Worm (Caenorhabditis elegans) whole organism, L3 larva: ENCODE measurements around the gene F01F1.2.
A peak's percentile ranks its signal among the peaks of the same experiment; 100 is the strongest.

Experiments used
- ZK546.5 ChIP-seq: sonication (generic microtip); optimal IDR thresholded peaks from 2 replicates; lab custom pipeline; 2017; ENCODE audit warnings: missing biosample characterization, missing genetic modification characterization
- ama-1 ChIP-seq: fragments of 150-350 bp; optimal IDR thresholded peaks from 2 replicates; lab custom pipeline; 2018
- ceh-16 ChIP-seq: sonication (generic microtip); optimal IDR thresholded peaks from 2 replicates; lab custom pipeline; 2017; ENCODE audit warnings: missing biosample characterization, missing genetic modification characterization
- ceh-28 ChIP-seq: fragments of 150-350 bp; optimal IDR thresholded peaks from 2 replicates; lab custom pipeline; 2014; ENCODE audit warnings: missing biosample characterization, missing genetic modification reagents, missing genetic modification characterization
- ceh-82 ChIP-seq: fragments of 150-350 bp; optimal IDR thresholded peaks from 2 replicates; lab custom pipeline; 2014; ENCODE audit warnings: missing biosample characterization, missing genetic modification characterization
- ceh-9 ChIP-seq: sonication (generic microtip); optimal IDR thresholded peaks from 2 replicates; lab custom pipeline; 2018; ENCODE audit warnings: missing biosample characterization, missing genetic modification characterization
- egl-27 ChIP-seq: sonication (generic microtip); optimal IDR thresholded peaks from 4 replicates; lab custom pipeline; 2017; ENCODE audit warnings: missing biosample characterization, missing genetic modification reagents, missing genetic modification characterization
- elt-2 ChIP-seq: sonication (generic microtip); optimal IDR thresholded peaks from 2 replicates; lab custom pipeline; 2016; ENCODE audit warnings: missing genetic modification reagents, mild to moderate bottlenecking, missing genetic modification characterization, missing compliant biosample characterization
- elt-3 ChIP-seq, 3 experiments: fragments of 150-350 bp in 1 of 3; sonication (generic microtip) in 2 of 3; optimal IDR thresholded peaks; 2 replicates in 2 of 3; 4 replicates in 1 of 3; lab custom pipeline; 2014 to 2017; ENCODE audit warnings: missing biosample characterization in 3 of 3, missing genetic modification characterization in 3 of 3
- eor-1 ChIP-seq, 2 experiments: fragments of 150-350 bp; optimal IDR thresholded peaks; 2 replicates each; lab custom pipeline; 2014 to 2018; ENCODE audit warnings: missing biosample characterization in 2 of 2, missing genetic modification characterization in 2 of 2
- fkh-2 ChIP-seq: fragments of 150-350 bp; optimal IDR thresholded peaks from 2 replicates; lab custom pipeline; 2014; ENCODE audit warnings: missing biosample characterization, missing genetic modification reagents, missing genetic modification characterization
- hmg-11 ChIP-seq: sonication (generic microtip); optimal IDR thresholded peaks from 2 replicates; lab custom pipeline; 2016; ENCODE audit warnings: missing genetic modification characterization, missing compliant biosample characterization
- lin-39 ChIP-seq: fragments of 150-350 bp; optimal IDR thresholded peaks from 2 replicates; lab custom pipeline; 2018; ENCODE audit warnings: missing biosample characterization, missing genetic modification reagents, missing genetic modification characterization
- lsy-12 ChIP-seq: sonication (generic microtip); optimal IDR thresholded peaks from 2 replicates; lab custom pipeline; 2016; ENCODE audit warnings: mild to moderate bottlenecking, missing genetic modification characterization, missing compliant biosample characterization
- mdl-1 ChIP-seq: fragments of 150-350 bp; optimal IDR thresholded peaks from 2 replicates; lab custom pipeline; 2014; ENCODE audit warnings: missing biosample characterization, missing genetic modification characterization
- nfya-1 ChIP-seq: sonication (generic microtip); optimal IDR thresholded peaks from 2 replicates; lab custom pipeline; 2017; ENCODE audit warnings: missing genetic modification characterization, mild to moderate bottlenecking, missing compliant biosample characterization, antibody characterized with exemption, moderate library complexity; ENCODE audit not compliant: insufficient read depth
- nhr-11 ChIP-seq: fragments of 150-350 bp; optimal IDR thresholded peaks from 2 replicates; lab custom pipeline; 2014; ENCODE audit warnings: missing biosample characterization, missing genetic modification characterization
- nhr-23 ChIP-seq: fragments of 150-350 bp; optimal IDR thresholded peaks from 2 replicates; lab custom pipeline; 2014; ENCODE audit warnings: missing biosample characterization, missing genetic modification reagents, missing genetic modification characterization
- nhr-237 ChIP-seq: fragments of 150-350 bp; optimal IDR thresholded peaks from 2 replicates; lab custom pipeline; 2014; ENCODE audit warnings: missing biosample characterization, missing genetic modification characterization
- nhr-43 ChIP-seq: sonication (generic microtip); optimal IDR thresholded peaks from 2 replicates; lab custom pipeline; 2016; ENCODE audit warnings: mild to moderate bottlenecking, missing genetic modification characterization, missing compliant biosample characterization; ENCODE audit not compliant: poor library complexity, severe bottlenecking
- nhr-77 ChIP-seq: fragments of 150-350 bp; optimal IDR thresholded peaks from 2 replicates; lab custom pipeline; 2014; ENCODE audit warnings: missing biosample characterization, missing genetic modification characterization
- pha-4 ChIP-seq: fragments of 150-350 bp; optimal IDR thresholded peaks from 2 replicates; lab custom pipeline; 2014; ENCODE audit warnings: missing biosample characterization, missing genetic modification reagents, missing genetic modification characterization
- pqm-1 ChIP-seq: fragments of 150-350 bp; optimal IDR thresholded peaks from 2 replicates; lab custom pipeline; 2017; ENCODE audit warnings: missing biosample characterization, missing genetic modification characterization, inconsistent platforms
- sea-2 ChIP-seq: fragments of 150-350 bp; sonication (generic microtip); optimal IDR thresholded peaks from 4 replicates; lab custom pipeline; 2014; ENCODE audit warnings: missing biosample characterization, missing genetic modification reagents, missing genetic modification characterization
- snpc-4 ChIP-seq: fragments of 150-350 bp; optimal IDR thresholded peaks from 2 replicates; lab custom pipeline; 2014; ENCODE audit warnings: missing biosample characterization, missing genetic modification characterization
- tbx-2 ChIP-seq: sonication (generic microtip); optimal IDR thresholded peaks from 2 replicates; lab custom pipeline; 2016; ENCODE audit warnings: mild to moderate bottlenecking, missing genetic modification characterization, missing compliant biosample characterization
- unc-39 ChIP-seq: sonication (generic microtip); optimal IDR thresholded peaks from 4 replicates; lab custom pipeline; 2017; ENCODE audit warnings: missing biosample characterization, missing genetic modification characterization
- unc-62 ChIP-seq: fragments of 150-350 bp; sonication (generic microtip); optimal IDR thresholded peaks from 4 replicates; lab custom pipeline; 2014; ENCODE audit warnings: missing biosample characterization, missing genetic modification reagents, missing genetic modification characterization
- zag-1 ChIP-seq: fragments of 150-350 bp; optimal IDR thresholded peaks from 2 replicates; lab custom pipeline; 2014; ENCODE audit warnings: missing biosample characterization, missing genetic modification characterization
- ztf-11 ChIP-seq: fragments of 150-350 bp; optimal IDR thresholded peaks from 2 replicates; lab custom pipeline; 2014; ENCODE audit warnings: missing biosample characterization, missing genetic modification characterization

F01F1.2 gene

DNA sequence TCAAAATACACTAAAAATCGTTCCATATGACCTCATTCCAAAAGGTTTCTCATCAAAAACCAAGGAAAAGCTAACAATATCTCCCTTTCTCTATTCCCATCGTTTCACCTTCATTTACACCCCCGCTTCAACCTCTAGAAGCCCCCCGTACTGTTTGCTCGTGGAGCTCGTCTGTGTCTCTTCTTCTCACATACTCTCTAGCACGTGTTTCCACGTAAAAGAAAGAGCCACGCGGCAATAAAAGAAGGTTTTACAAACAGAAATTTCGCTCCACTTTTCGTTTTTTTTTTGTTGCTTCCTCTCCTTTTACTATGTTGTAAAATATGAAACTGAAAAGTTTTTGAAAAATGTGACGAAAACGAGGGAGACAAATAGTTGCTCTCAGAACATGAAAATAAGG is 14.6 kb downstream of the F01F1.2 start:
- TF ChIP-seq elt-3 (tag; optimal IDR thresholded peaks at IDR 0.05; lab: Kevin White, UChicago): no peak
- peak; percentile 59 for TF ChIP-seq pha-4 (tag; lab: Kevin White, UChicago)

DNA sequence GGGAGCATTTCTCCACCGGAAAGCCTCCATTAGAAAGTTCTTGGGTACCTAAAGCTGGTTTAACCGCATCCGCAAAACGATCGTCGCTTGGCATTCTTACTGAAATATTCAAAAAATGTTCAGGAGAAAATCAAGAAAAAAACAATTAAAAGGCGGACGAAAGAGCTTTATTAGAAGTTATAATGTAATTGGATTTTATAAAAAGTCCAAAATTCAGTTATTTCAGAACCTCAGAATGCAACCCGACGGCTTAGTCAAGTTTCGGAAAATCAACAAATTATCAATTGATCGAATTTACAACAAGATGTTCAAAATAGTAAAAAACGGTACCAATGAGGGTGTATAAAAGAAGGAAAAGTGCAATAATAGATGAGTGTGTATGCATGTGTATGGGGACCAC is 17.6 kb downstream of the F01F1.2 start, which contains the start of gene pxl-1:
Gene pxl-1, minus strand, starts transcription at position 101 of the 400 bp plus-strand sequence.
- TF ChIP-seq ztf-11 (tag; lab: Kevin White, UChicago): no peak
- no peak for TF ChIP-seq ceh-28 (tag; lab: Kevin White, UChicago)
- TF ChIP-seq mdl-1: no peak
- no peak for TF ChIP-seq egl-27
- no peak for TF ChIP-seq pha-4 (tag; lab: Kevin White, UChicago)
- no peak for TF ChIP-seq ZK546.5 (tag; lab: Kevin White, UChicago)
- TF ChIP-seq nhr-77: no peak

DNA sequence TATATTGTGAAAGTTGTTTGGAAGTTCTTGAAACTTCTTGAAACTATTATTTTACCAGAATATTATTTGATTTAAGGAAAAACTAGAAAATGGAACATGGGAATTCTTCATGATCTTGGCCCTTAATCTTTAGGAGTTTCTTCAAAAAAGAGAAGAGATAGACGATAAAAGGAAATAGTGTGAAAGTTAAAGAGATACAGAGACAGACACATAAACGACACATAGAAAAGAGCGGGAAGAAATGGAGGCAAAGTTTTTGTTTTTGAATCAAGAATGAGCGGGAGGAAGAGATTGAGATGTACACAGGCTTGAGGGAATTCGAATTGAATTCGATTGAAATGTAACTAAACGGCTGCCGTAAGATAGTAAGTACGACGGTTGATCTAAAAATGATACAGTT is 19.1 kb downstream of the F01F1.2 start:
- TF ChIP-seq nhr-11 (no peak), nfya-1 (tag; lab: Kevin White, UChicago) (peak; percentile 1)

DNA sequence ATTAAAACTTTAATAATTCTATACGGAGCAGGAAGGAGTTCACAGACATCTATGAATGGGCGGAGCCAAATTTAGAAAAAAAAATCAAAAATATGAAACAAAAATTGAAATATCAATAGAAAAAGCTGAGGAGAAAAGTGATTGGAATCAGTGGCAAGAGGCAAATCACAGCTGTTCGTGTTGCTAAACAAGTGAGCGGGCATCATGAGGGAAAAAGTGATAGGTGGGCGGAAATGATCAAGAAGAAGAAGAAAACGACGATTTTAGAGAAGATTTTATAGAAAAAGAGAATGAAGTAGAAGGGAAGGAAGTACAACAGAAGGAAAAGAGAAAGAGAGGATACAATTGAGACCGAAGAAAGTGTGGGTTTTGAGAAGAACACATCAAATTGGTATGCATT is 20.3 kb downstream of the F01F1.2 start:
- TF ChIP-seq ceh-9 (tag; lab: Kevin White, UChicago): no peak
- TF ChIP-seq elt-3 (tag; optimal IDR thresholded peaks at IDR 0.05; lab: Kevin White, UChicago): no peak
- no peak for TF ChIP-seq ceh-82
- no peak for TF ChIP-seq lsy-12 (tag; lab: Kevin White, UChicago)
- no peak for TF ChIP-seq nhr-237 (tag; lab: Kevin White, UChicago)
- no peak for TF ChIP-seq tbx-2 (tag; lab: Kevin White, UChicago)
- TF ChIP-seq nhr-11: no peak
- TF ChIP-seq lin-39 (tag; lab: Kevin White, UChicago): no peak
- no peak for TF ChIP-seq eor-1 (tag; optimal IDR thresholded peaks at IDR 0.05; lab: Kevin White, UChicago)
- TF ChIP-seq unc-62 (GFP tag; lab: Kevin White, UChicago): no peak
- TF ChIP-seq egl-27: no peak
- TF ChIP-seq pqm-1: no peak
- no peak for TF ChIP-seq nhr-43 (tag; lab: Kevin White, UChicago)

DNA sequence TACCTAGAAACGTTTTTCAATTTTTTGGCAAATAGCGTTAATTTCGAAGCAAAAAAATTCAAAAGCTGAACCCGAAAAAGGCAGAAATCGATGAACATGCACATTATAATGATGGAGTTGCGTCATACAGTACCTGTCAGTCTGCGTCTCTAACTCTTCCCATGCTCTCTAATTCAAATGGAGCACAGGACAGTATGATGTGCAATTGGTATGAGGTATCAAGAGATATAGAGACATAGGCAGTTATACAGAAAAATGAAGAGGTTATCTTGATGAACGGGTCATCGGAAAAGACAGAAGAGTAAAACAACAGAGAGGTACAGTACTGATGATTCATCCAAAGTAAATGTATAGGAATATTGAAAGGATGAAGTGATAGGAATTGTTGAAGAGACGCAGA is 22.4 kb downstream of the F01F1.2 start:
- TF ChIP-seq snpc-4 (tag; lab: Kevin White, UChicago): no peak
- TF ChIP-seq zag-1: no peak
- no peak for TF ChIP-seq ceh-16 (tag; lab: Kevin White, UChicago)
- peak; percentile 50 for TF ChIP-seq pha-4 (tag; lab: Kevin White, UChicago)
- TF ChIP-seq fkh-2: no peak
- no peak for TF ChIP-seq unc-39 (tag; lab: Kevin White, UChicago)
- TF ChIP-seq ceh-9 (tag; lab: Kevin White, UChicago): no peak
- TF ChIP-seq pqm-1: peak; percentile 23
- TF ChIP-seq tbx-2 (tag; lab: Kevin White, UChicago): no peak
- TF ChIP-seq nhr-237 (tag; lab: Kevin White, UChicago): no peak
- no peak for TF ChIP-seq sea-2 (GFP tag; lab: Kevin White, UChicago)
- no peak for TF ChIP-seq ztf-11 (tag; lab: Kevin White, UChicago)
- TF ChIP-seq hmg-11 (tag; lab: Kevin White, UChicago): peak; percentile 4
- peak; percentile 26 for TF ChIP-seq elt-2

DNA sequence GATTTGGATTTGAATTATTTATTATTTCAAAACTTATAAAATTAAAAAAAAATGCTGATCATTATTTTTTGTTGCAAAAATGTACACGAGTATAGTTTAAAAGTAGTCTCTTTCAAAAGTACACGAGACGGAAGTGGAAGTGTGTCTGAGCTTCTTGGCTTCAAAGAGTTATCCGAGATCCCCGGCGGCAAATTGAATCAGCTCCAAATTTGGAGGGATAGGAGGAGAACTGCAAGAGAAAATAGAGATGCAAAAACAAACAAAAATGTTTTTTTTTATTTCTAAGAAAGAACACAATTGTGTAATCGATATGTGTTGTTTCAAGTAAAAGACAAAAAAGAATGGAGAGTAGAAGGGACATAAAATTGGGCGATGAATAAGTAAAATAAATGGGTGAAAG is 24.2 kb downstream of the F01F1.2 start:
- TF ChIP-seq elt-2: no peak
- TF ChIP-seq eor-1 (tag; optimal IDR thresholded peaks at IDR 0.05; lab: Kevin White, UChicago): no peak
- no peak for TF ChIP-seq ama-1 (lab: Kevin White, UChicago)

DNA sequence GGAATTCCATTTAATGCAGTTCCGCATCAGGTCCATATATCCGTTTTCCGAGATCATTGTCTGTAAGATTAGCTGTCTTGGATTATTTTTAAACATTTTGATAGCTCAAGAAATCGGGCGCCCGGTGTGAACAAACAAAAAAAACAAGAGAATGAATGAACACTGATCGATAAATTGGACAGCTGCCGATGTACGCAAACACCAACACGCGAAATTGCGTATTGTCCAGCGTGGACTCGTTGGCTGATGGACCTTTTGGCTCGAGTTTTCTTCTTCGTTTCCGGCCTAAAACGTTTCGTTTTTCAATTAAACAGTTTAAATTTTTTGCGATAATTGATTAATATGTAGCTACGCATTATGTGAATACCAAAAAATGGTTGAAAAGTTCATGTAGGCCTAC is 27.7 kb downstream of the F01F1.2 start, which contains the start of gene dpff-1:
Gene dpff-1, minus strand, starts transcription at position 288 of the 400 bp plus-strand sequence.
- peak; percentile 61 for TF ChIP-seq hmg-11 (tag; lab: Kevin White, UChicago)
- no peak for TF ChIP-seq eor-1 (tag; optimal IDR thresholded peaks at IDR 0.05; lab: Kevin White, UChicago)
- no peak for TF ChIP-seq elt-3 (tag; optimal IDR thresholded peaks at IDR 0.05; lab: Kevin White, UChicago)
- TF ChIP-seq pha-4 (tag; lab: Kevin White, UChicago): peak; percentile 13
- peak; percentile 54 for TF ChIP-seq ceh-28 (tag; lab: Kevin White, UChicago)
- peak; percentile 52 for TF ChIP-seq nfya-1 (tag; lab: Kevin White, UChicago)
- TF ChIP-seq nhr-23: peak; percentile 10
